Comparison of ENCODE assay signal across 1 worm cellular context in genomic region chrX:5715369-5715768, ce11.
TF ChIP-seq lines count a peak whose summit lies in the region.

No protein-coding gene starts in this region.

TF ChIP-seq in whole organism, L1 larva, 84 proteins besides CTCF, POLR2A, EP300 and RAD21 (continued from another document):
- TF ChIP-seq F16B12.6 (tag; optimal IDR thresholded peaks at IDR 0.05; lab: Kevin White, UChicago) (no peak), ama-1 (optimal IDR thresholded peaks at IDR 0.05; lab: Kevin White, UChicago) (no peak), nhr-237 (tag; optimal IDR thresholded peaks at IDR 0.05; lab: Kevin White, UChicago) (no peak), zip-4 (GFP tag; optimal IDR thresholded peaks at IDR 0.05; lab: Kevin White, UChicago) (no peak), elt-3 (tag; optimal IDR thresholded peaks at IDR 0.05; lab: Kevin White, UChicago) (peak in 1 of 6 experiments; percentile 24), unc-30 (tag; optimal IDR thresholded peaks at IDR 0.05; lab: Kevin White, UChicago) (no peak), lin-15B (tag; optimal IDR thresholded peaks at IDR 0.05; lab: Kevin White, UChicago) (no peak), sox-4 (tag; optimal IDR thresholded peaks at IDR 0.05; lab: Kevin White, UChicago) (no peak), skn-1 (tag; optimal IDR thresholded peaks at IDR 0.05; lab: Kevin White, UChicago) (no peak), isw-1 (GFP tag; IDR thresholded peaks at IDR 0.05; lab: Robert Waterston, UW) (no peak), pax-3 (tag; optimal IDR thresholded peaks at IDR 0.05; lab: Kevin White, UChicago) (no peak), tlp-1 (tag; optimal IDR thresholded peaks at IDR 0.05; lab: Kevin White, UChicago) (no peak), dsc-1 (tag; optimal IDR thresholded peaks at IDR 0.05; lab: Kevin White, UChicago) (no peak)
